Fruit fly (Drosophila melanogaster): ENCODE measurements around the gene UQCR-6.4L.

DNA sequence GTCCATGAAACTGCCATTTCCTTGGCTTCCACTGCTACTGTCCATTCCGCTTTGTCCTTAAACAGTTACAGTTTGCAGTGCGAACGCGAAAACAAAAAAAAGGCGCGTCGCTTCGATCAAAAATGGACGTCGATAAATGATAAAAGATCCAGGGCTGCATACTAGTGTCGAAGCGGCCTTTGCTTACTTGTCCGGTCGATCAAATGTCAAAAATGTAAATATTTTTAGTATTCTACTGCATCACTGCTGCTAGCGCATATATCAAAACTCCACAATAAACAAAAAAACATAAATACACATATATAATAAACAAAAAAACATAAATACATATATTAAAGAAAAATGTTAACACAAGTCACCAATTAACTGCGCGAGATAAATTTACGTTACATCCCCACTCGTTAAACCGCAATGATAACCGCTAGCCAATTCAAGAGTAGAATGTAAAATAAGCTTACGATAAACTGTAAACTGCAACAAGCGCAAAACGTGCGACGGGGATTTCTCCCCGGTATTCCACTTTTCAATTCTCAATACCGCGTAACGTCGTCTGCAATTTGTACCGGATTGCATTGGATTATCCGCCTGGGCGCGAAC, 28.5 kb downstream of the UQCR-6.4L start, which contains the start of the genes spd-2 and Apl:
- no peak for TF ChIP-seq CG12768 (GFP tag; optimal IDR thresholded peaks at IDR 0.05)
- TF ChIP-seq CG7101 (tag; optimal IDR thresholded peaks at IDR 0.05) = no peak
- TF ChIP-seq cic (GFP tag; optimal IDR thresholded peaks at IDR 0.05) = no peak
- no peak for TF ChIP-seq Clk (GFP tag; optimal IDR thresholded peaks at IDR 0.05)
- TF ChIP-seq CG5204 (GFP tag; optimal IDR thresholded peaks at IDR 0.05) = no peak
- TF ChIP-seq tj (GFP tag; optimal IDR thresholded peaks at IDR 0.05) = no peak
- TF ChIP-seq kay (GFP tag; ENCODE audit: borderline replicate concordance) = no peak
- no peak for TF ChIP-seq cnc (optimal IDR thresholded peaks at IDR 0.05)
- no peak for TF ChIP-seq CG33017 (tag; optimal IDR thresholded peaks at IDR 0.05)
- TF ChIP-seq CG11617 (GFP tag; optimal IDR thresholded peaks at IDR 0.05) = no peak
- no peak for TF ChIP-seq toe (GFP tag; optimal IDR thresholded peaks at IDR 0.05)
- TF ChIP-seq Hr96 (GFP tag; optimal IDR thresholded peaks at IDR 0.05) = no peak
- TF ChIP-seq Crg-1 (GFP tag; optimal IDR thresholded peaks at IDR 0.05) = no peak
- TF ChIP-seq ovo (GFP tag; optimal IDR thresholded peaks at IDR 0.05) = no peak
